Fruit fly (Drosophila melanogaster): ENCODE data around the gene TyrR.

Gene TyrR

dm6 chr3R:17798211-17798737 lies 35.3 kb upstream of the TyrR start, which contains the start of gene CG7379 (continued):
- peak; percentile 91 for TF ChIP-seq Hmr (GFP tag; optimal IDR thresholded peaks at IDR 0.05)
- TF ChIP-seq CG18764 (GFP tag; optimal IDR thresholded peaks at IDR 0.05) = peak; percentile 78
- peak; percentile 71 for TF ChIP-seq CG6765 (GFP tag; optimal IDR thresholded peaks at IDR 0.05)
- TF ChIP-seq gsb (GFP tag; IDR thresholded peaks at IDR 0.05) = peak; percentile 60; the same call in 1 of the 2 replicates
- TF ChIP-seq CG16815 (GFP tag; optimal IDR thresholded peaks at IDR 0.05) = peak; percentile 91
- TF ChIP-seq Awh (GFP tag; IDR thresholded peaks at IDR 0.05) = 0 out of 2 replicates have a peak, but pooled peaks have one; percentile 11
- TF ChIP-seq cwo (GFP tag; optimal IDR thresholded peaks at IDR 0.05) = peak; percentile 69
- TF ChIP-seq z (GFP tag; IDR thresholded peaks at IDR 0.05) = no peak
- 0 out of 3 replicates have a peak, but pooled peaks have one; percentile 33 for TF ChIP-seq CG7357 (GFP tag; IDR thresholded peaks at IDR 0.05)
- TF ChIP-seq CG34224 (GFP tag; IDR thresholded peaks at IDR 0.05; ENCODE audit: partially characterized antibody) = peak; percentile 27; the same call in 1 of the 3 replicates
- peak; percentile 59 for TF ChIP-seq Asciz (GFP tag; optimal IDR thresholded peaks at IDR 0.05)
- TF ChIP-seq ftz-f1 (GFP tag; optimal IDR thresholded peaks at IDR 0.05) = peak; percentile 66
- TF ChIP-seq Mes4 (GFP tag; optimal IDR thresholded peaks at IDR 0.05) = peak; percentile 16
- TF ChIP-seq D (optimal IDR thresholded peaks at IDR 0.05) = no peak
- TF ChIP-seq D (GFP tag; optimal IDR thresholded peaks at IDR 0.05) = peak; percentile 72
- TF ChIP-seq gt (GFP tag; IDR thresholded peaks at IDR 0.05) = peak; percentile 50; the same call in 1 of the 2 replicates
- peak; percentile 84 for TF ChIP-seq Xrp1 (GFP tag; IDR thresholded peaks at IDR 0.05)
- peak; percentile 60 for TF ChIP-seq CG6689 (GFP tag; IDR thresholded peaks at IDR 0.05)
- peak; percentile 72 for TF ChIP-seq Nf-YC (tag; optimal IDR thresholded peaks at IDR 0.05)
- TF ChIP-seq CG9609 (GFP tag; optimal IDR thresholded peaks at IDR 0.05) = peak; percentile 82
- peak; percentile 58 for TF ChIP-seq onecut (GFP tag; IDR thresholded peaks at IDR 0.05)
- TF ChIP-seq CG10654 (GFP tag; optimal IDR thresholded peaks at IDR 0.05) = peak; percentile 82
- TF ChIP-seq gem (tag; optimal IDR thresholded peaks at IDR 0.05) = peak; percentile 68
- TF ChIP-seq wek (GFP tag; optimal IDR thresholded peaks at IDR 0.05) = no peak
- TF ChIP-seq lilli (GFP tag; optimal IDR thresholded peaks at IDR 0.05) = peak; percentile 89
- TF ChIP-seq Dip3 (GFP tag; optimal IDR thresholded peaks at IDR 0.05) = peak; percentile 93
- TF ChIP-seq en (GFP tag; optimal IDR thresholded peaks at IDR 0.05) = peak; percentile 5
- peak; percentile 36; the same call in 1 of the 2 replicates for TF ChIP-seq ro (GFP tag; IDR thresholded peaks at IDR 0.05)
- peak; percentile 25; the same call in 1 of the 2 replicates for TF ChIP-seq Bgb (GFP tag; IDR thresholded peaks at IDR 0.05; ENCODE audit: partially characterized antibody)
- TF ChIP-seq toy (GFP tag; IDR thresholded peaks at IDR 0.05) = no peak
- TF ChIP-seq gro (GFP tag; optimal IDR thresholded peaks at IDR 0.05) = peak; percentile 83
- no peak for TF ChIP-seq Sry-β (GFP tag; optimal IDR thresholded peaks at IDR 0.05)
- peak; percentile 57 for TF ChIP-seq p53 (GFP tag; optimal IDR thresholded peaks at IDR 0.05)
- no peak for TF ChIP-seq CG11696 (GFP tag; IDR thresholded peaks at IDR 0.05)
- peak; percentile 66 for TF ChIP-seq CG15269 (tag; optimal IDR thresholded peaks at IDR 0.05)
- peak; percentile 80 for TF ChIP-seq ssp (GFP tag; IDR thresholded peaks at IDR 0.05)
- peak; percentile 84 for TF ChIP-seq CG4424 (GFP tag; optimal IDR thresholded peaks at IDR 0.05)
- TF ChIP-seq tll (GFP tag; optimal IDR thresholded peaks at IDR 0.05) = no peak
- TF ChIP-seq CG16813 (GFP tag; IDR thresholded peaks at IDR 0.05; ENCODE audit: partially characterized antibody) = no peak
- peak; percentile 98 for TF ChIP-seq MESR4 (GFP tag; optimal IDR thresholded peaks at IDR 0.05)
- TF ChIP-seq exex (tag; optimal IDR thresholded peaks at IDR 0.05) = peak; percentile 62
- TF ChIP-seq CG1602 (GFP tag; optimal IDR thresholded peaks at IDR 0.05) = peak; percentile 77
- TF ChIP-seq CG12942 (GFP tag; optimal IDR thresholded peaks at IDR 0.05) = peak; percentile 88
- TF ChIP-seq HLH54F (GFP tag; optimal IDR thresholded peaks at IDR 0.05) = peak; percentile 94
- peak in 1 of 2 experiments; percentile 73 for TF ChIP-seq insv (GFP tag; optimal IDR thresholded peaks at IDR 0.05)
- TF ChIP-seq sqz (GFP tag; optimal IDR thresholded peaks at IDR 0.05) = peak; percentile 50
- peak; percentile 14 for TF ChIP-seq CG12236 (GFP tag; optimal IDR thresholded peaks at IDR 0.05)
- peak; percentile 78; the same call in 1 of the 3 replicates for TF ChIP-seq CG34422 (GFP tag; IDR thresholded peaks at IDR 0.05)
- TF ChIP-seq CG4360 (GFP tag; IDR thresholded peaks at IDR 0.05) = no peak
- TF ChIP-seq mld (GFP tag; IDR thresholded peaks at IDR 0.05; ENCODE audit: partially characterized antibody) = no peak

Data from whole organism, embryonic.